Worm (Caenorhabditis elegans) whole organism, L4 larva: ENCODE measurements around the gene his-40.

ENCODE experiments used
- D1046.2 ChIP-seq: fragments of 200-800 bp; sonication (Bioruptor generic); IDR thresholded peaks from 2 replicates; pipeline ENCODE4 v1.3.6; 2022; ENCODE audit warnings: missing genetic modification characterization, missing compliant biosample characterization
- F10B5.3 ChIP-seq: sonication (generic microtip); optimal IDR thresholded peaks from 2 replicates; lab custom pipeline; 2016; ENCODE audit warnings: mild to moderate bottlenecking, missing genetic modification characterization, missing compliant biosample characterization
- F26F4.8 ChIP-seq: fragments of 200-800 bp; sonication (Bioruptor generic); conservative IDR thresholded peaks from 2 replicates; pipeline ENCODE4 v1.3.6; 2022; ENCODE audit warnings: missing genetic modification characterization, missing compliant biosample characterization
- R02D3.7 ChIP-seq: fragments of 150-350 bp; sonication (generic microtip); optimal IDR thresholded peaks from 3 replicates; lab custom pipeline; 2014; ENCODE audit warnings: missing biosample characterization, missing genetic modification characterization
- aly-2 ChIP-seq: sonication (generic microtip); optimal IDR thresholded peaks from 2 replicates; lab custom pipeline; 2018; ENCODE audit warnings: missing biosample characterization, missing genetic modification characterization
- ama-1 ChIP-seq: fragments of 150-350 bp; optimal IDR thresholded peaks from 2 replicates; lab custom pipeline; 2014; ENCODE audit warnings: inconsistent platforms, mixed read lengths
- attf-4 ChIP-seq: sonication (generic microtip); optimal IDR thresholded peaks from 3 replicates; lab custom pipeline; 2017; ENCODE audit warnings: missing biosample characterization, missing genetic modification characterization
- ceh-20 ChIP-seq: fragments of 200-800 bp; sonication (Bioruptor generic); IDR thresholded peaks from 2 replicates; pipeline ENCODE4 v1.3.6; 2022; ENCODE audit warnings: missing genetic modification reagents, missing genetic modification characterization, missing compliant biosample characterization
- ceh-44 ChIP-seq: fragments of 200-800 bp; sonication (Bioruptor generic); IDR thresholded peaks from 2 replicates; pipeline ENCODE4 v1.3.6; 2022; ENCODE audit warnings: missing genetic modification reagents, missing genetic modification characterization, missing compliant biosample characterization
- ceh-82 ChIP-seq: sonication (generic microtip); optimal IDR thresholded peaks from 2 replicates; lab custom pipeline; 2017; ENCODE audit warnings: missing biosample characterization, missing genetic modification characterization
- ces-1 ChIP-seq: fragments of 150-350 bp; sonication (generic microtip); optimal IDR thresholded peaks from 4 replicates; lab custom pipeline; 2014; ENCODE audit warnings: missing biosample characterization, missing genetic modification reagents, missing genetic modification characterization
- cey-2 ChIP-seq: sonication (generic microtip); optimal IDR thresholded peaks from 3 replicates; lab custom pipeline; 2017; ENCODE audit warnings: missing genetic modification characterization, mild to moderate bottlenecking, missing compliant biosample characterization, antibody characterized with exemption, borderline replicate concordance; ENCODE audit not compliant: insufficient read depth
- ctbp-1 ChIP-seq: fragments of 200-800 bp; sonication (Bioruptor generic); IDR thresholded peaks from 2 replicates; pipeline ENCODE4 v1.3.6; 2022; ENCODE audit warnings: missing genetic modification reagents, missing genetic modification characterization, missing compliant biosample characterization
- daf-16 ChIP-seq, 3 experiments: sonication (generic microtip); optimal IDR thresholded peaks; 2 replicates each; lab custom pipeline; 2016 to 2017; ENCODE audit warnings: missing genetic modification characterization in 3 of 3, missing genetic modification reagents in 3 of 3, mild to moderate bottlenecking in 2 of 3, missing compliant biosample characterization in 2 of 3, missing biosample characterization in 1 of 3, moderate library complexity in 1 of 3
- daf-8 ChIP-seq: fragments of 200-800 bp; sonication (Bioruptor generic); IDR thresholded peaks from 2 replicates; pipeline ENCODE4 v1.3.6; 2022; ENCODE audit warnings: missing genetic modification characterization, missing compliant biosample characterization
- dmd-6 ChIP-seq: fragments of 200-800 bp; sonication (Bioruptor generic); IDR thresholded peaks from 2 replicates; pipeline ENCODE4 v1.3.6; 2022; ENCODE audit warnings: missing genetic modification reagents, missing genetic modification characterization, missing compliant biosample characterization
- dmd-8 ChIP-seq: fragments of 200-800 bp; sonication (Bioruptor generic); IDR thresholded peaks from 2 replicates; pipeline ENCODE4 v1.3.6; 2022; ENCODE audit warnings: missing genetic modification characterization, missing compliant biosample characterization
- dmd-9 ChIP-seq: fragments of 200-800 bp; sonication (Bioruptor generic); IDR thresholded peaks from 2 replicates; pipeline ENCODE4 v1.3.6; 2022; ENCODE audit warnings: missing genetic modification reagents, missing genetic modification characterization, missing compliant biosample characterization
- dpl-1 ChIP-seq: fragments of 150-350 bp; optimal IDR thresholded peaks from 2 replicates; lab custom pipeline; 2014; ENCODE audit warnings: missing biosample characterization, missing genetic modification reagents, missing genetic modification characterization
- duxl-1 ChIP-seq: sonication (generic microtip); optimal IDR thresholded peaks from 2 replicates; lab custom pipeline; 2016; ENCODE audit warnings: mild to moderate bottlenecking, missing genetic modification characterization, moderate library complexity, missing compliant biosample characterization; ENCODE audit not compliant: poor library complexity
- fkh-10 ChIP-seq: fragments of 150-350 bp; optimal IDR thresholded peaks from 2 replicates; lab custom pipeline; 2014; ENCODE audit warnings: missing biosample characterization, missing genetic modification reagents, missing genetic modification characterization
- gei-8 ChIP-seq: fragments of 200-800 bp; sonication (Bioruptor generic); optimal IDR thresholded peaks from 2 replicates; lab custom pipeline; 2018; ENCODE audit warnings: mild to moderate bottlenecking, missing genetic modification characterization, missing compliant biosample characterization
- hif-1 ChIP-seq, 2 experiments: sonication (generic microtip); optimal IDR thresholded peaks; 2 replicates each; lab custom pipeline; 2016 to 2017; ENCODE audit warnings: missing compliant biosample characterization in 2 of 2, missing genetic modification characterization in 2 of 2, missing genetic modification reagents in 2 of 2, missing genotype in 2 of 2, mild to moderate bottlenecking in 1 of 2
- hlh-11 ChIP-seq: fragments of 200-800 bp; sonication (Bioruptor generic); optimal IDR thresholded peaks from 2 replicates; lab custom pipeline; 2018; ENCODE audit warnings: mild to moderate bottlenecking, missing genetic modification characterization, missing compliant biosample characterization
- hmg-1.1 ChIP-seq: fragments of 200-800 bp; sonication (Bioruptor generic); IDR thresholded peaks from 2 replicates; pipeline ENCODE4 v1.3.6; 2022; ENCODE audit warnings: missing genetic modification reagents, missing genetic modification characterization, missing compliant biosample characterization
- jun-1 ChIP-seq: fragments of 150-350 bp; optimal IDR thresholded peaks from 2 replicates; lab custom pipeline; 2014; ENCODE audit warnings: missing biosample characterization, missing genetic modification reagents, missing genetic modification characterization
- lim-7 ChIP-seq: fragments of 200-800 bp; sonication (Bioruptor generic); IDR thresholded peaks from 2 replicates; pipeline ENCODE4 v1.3.6; 2022; ENCODE audit warnings: missing genetic modification characterization, missing compliant biosample characterization
- lsy-2 ChIP-seq, 2 experiments: fragments of 150-350 bp in 1 of 2; sonication (generic microtip) in 1 of 2; optimal IDR thresholded peaks; 2 replicates each; lab custom pipeline; 2014 to 2017; ENCODE audit warnings: missing biosample characterization in 2 of 2, missing genetic modification characterization in 2 of 2
- madf-5 ChIP-seq, 2 experiments: fragments of 200-800 bp; sonication (Bioruptor generic); IDR thresholded peaks; 2 replicates each; pipeline ENCODE4 v1.3.6; 2022; ENCODE audit warnings: missing compliant biosample characterization in 2 of 2, missing genetic modification characterization in 2 of 2
- mdt-29 ChIP-seq: fragments of 200-800 bp; sonication (Bioruptor generic); IDR thresholded peaks from 2 replicates; pipeline ENCODE4 v1.3.6; 2022; ENCODE audit warnings: missing genetic modification reagents, missing genetic modification characterization, missing compliant biosample characterization
- mes-2 ChIP-seq: sonication (generic microtip); optimal IDR thresholded peaks from 2 replicates; lab custom pipeline; 2016; ENCODE audit warnings: missing genotype, mild to moderate bottlenecking, missing genetic modification characterization, missing compliant biosample characterization; ENCODE audit not compliant: poor library complexity, severe bottlenecking
- mxl-3 ChIP-seq: fragments of 200-800 bp; sonication (Bioruptor generic); optimal IDR thresholded peaks from 2 replicates; lab custom pipeline; 2018; ENCODE audit warnings: mild to moderate bottlenecking, missing genetic modification characterization, missing compliant biosample characterization
- nhr-102 ChIP-seq: sonication (generic microtip); optimal IDR thresholded peaks from 2 replicates; lab custom pipeline; 2016; ENCODE audit warnings: mild to moderate bottlenecking, missing genetic modification characterization, moderate library complexity, missing compliant biosample characterization
- nhr-25 ChIP-seq: sonication (generic microtip); optimal IDR thresholded peaks from 2 replicates; lab custom pipeline; 2017; ENCODE audit warnings: missing genetic modification characterization, mild to moderate bottlenecking, missing compliant biosample characterization, antibody characterized with exemption, moderate library complexity, borderline replicate concordance; ENCODE audit not compliant: insufficient read depth
- nhr-41 ChIP-seq: fragments of 200-800 bp; sonication (Bioruptor generic); IDR thresholded peaks from 2 replicates; pipeline ENCODE4 v1.3.6; 2022; ENCODE audit warnings: missing genetic modification reagents, missing genetic modification characterization, missing compliant biosample characterization
- nhr-42 ChIP-seq: fragments of 200-800 bp; sonication (Bioruptor generic); IDR thresholded peaks from 2 replicates; pipeline ENCODE4 v1.3.6; 2022; ENCODE audit warnings: missing genetic modification characterization, missing compliant biosample characterization
- nhr-76 ChIP-seq: fragments of 150-350 bp; optimal IDR thresholded peaks from 2 replicates; lab custom pipeline; 2014; ENCODE audit warnings: missing biosample characterization, missing genetic modification characterization
- pha-4 ChIP-seq, 2 experiments: fragments of 150-350 bp in 1 of 2; fragments of 200-800 bp in 1 of 2; sonication (Bioruptor generic) in 1 of 2; IDR thresholded peaks in 1 of 2; optimal IDR thresholded peaks in 1 of 2; 2 replicates each; pipeline versions ENCODE4 v1.3.6 to Lab custom; 2014 to 2022; ENCODE audit warnings: missing genetic modification characterization in 2 of 2, missing genetic modification reagents in 2 of 2, missing biosample characterization in 1 of 2, missing compliant biosample characterization in 1 of 2
- rbr-2 ChIP-seq: sonication (generic microtip); optimal IDR thresholded peaks from 2 replicates; lab custom pipeline; 2016; ENCODE audit warnings: missing genotype, missing genetic modification characterization, missing compliant biosample characterization
- saeg-2 ChIP-seq: fragments of 200-800 bp; sonication (Bioruptor generic); IDR thresholded peaks from 2 replicates; pipeline ENCODE4 v1.3.6; 2022; ENCODE audit warnings: missing genetic modification reagents, missing genetic modification characterization, missing compliant biosample characterization
- set-16 ChIP-seq: fragments of 200-800 bp; sonication (Bioruptor generic); IDR thresholded peaks from 2 replicates; pipeline ENCODE4 v1.3.6; 2022; ENCODE audit warnings: missing genetic modification reagents, missing genetic modification characterization, missing compliant biosample characterization
- tag-97 ChIP-seq: fragments of 200-800 bp; sonication (Bioruptor generic); IDR thresholded peaks from 2 replicates; pipeline ENCODE4 v1.3.6; 2022; ENCODE audit warnings: missing genetic modification characterization, missing compliant biosample characterization
- unc-130 ChIP-seq: sonication (generic microtip); optimal IDR thresholded peaks from 2 replicates; lab custom pipeline; 2016; ENCODE audit warnings: missing genetic modification reagents, missing genetic modification characterization, missing compliant biosample characterization
- unc-39 ChIP-seq: sonication (generic microtip); optimal IDR thresholded peaks from 2 replicates; lab custom pipeline; 2017; ENCODE audit warnings: missing biosample characterization, missing genetic modification characterization
- zag-1 ChIP-seq: fragments of 150-350 bp; optimal IDR thresholded peaks from 2 replicates; lab custom pipeline; 2014; ENCODE audit warnings: missing biosample characterization, missing genetic modification characterization
- zfp-3 ChIP-seq: fragments of 200-800 bp; sonication (Bioruptor generic); conservative IDR thresholded peaks from 2 replicates; pipeline ENCODE4 v1.3.6; 2022; ENCODE audit warnings: missing genetic modification reagents, missing genetic modification characterization, missing compliant biosample characterization
- zip-2 ChIP-seq: fragments of 150-350 bp; optimal IDR thresholded peaks from 2 replicates; lab custom pipeline; 2014; ENCODE audit warnings: missing biosample characterization, missing genetic modification characterization
- ztf-11 ChIP-seq: fragments of 150-350 bp; optimal IDR thresholded peaks from 2 replicates; lab custom pipeline; 2014; ENCODE audit warnings: missing biosample characterization, missing genetic modification characterization

The his-40 gene

ce11 chrX:7318639-7319038, 8.7 kb downstream of the his-40 start, which contains the start of gene spp-4:
Gene spp-4, minus strand, starts transcription at chrX:7318756.
- TF ChIP-seq saeg-2 (GFP tag; lab: Robert Waterston, UW): no peak
- TF ChIP-seq ama-1 (lab: Kevin White, UChicago): no peak
- no peak for TF ChIP-seq lsy-2 (tag; optimal IDR thresholded peaks at IDR 0.05; lab: Kevin White, UChicago)
- no peak for TF ChIP-seq F10B5.3 (tag; lab: Kevin White, UChicago)
- peak; percentile 3 for TF ChIP-seq hlh-11
- TF ChIP-seq mxl-3: no peak
- TF ChIP-seq ceh-82: no peak
- TF ChIP-seq rbr-2 (tag; lab: Kevin White, UChicago): no peak
- no peak for TF ChIP-seq daf-16 (GFP tag; optimal IDR thresholded peaks at IDR 0.05; lab: Kevin White, UChicago)
- TF ChIP-seq daf-16 (tag; optimal IDR thresholded peaks at IDR 0.05; lab: Kevin White, UChicago): peak; percentile 78
- no peak for TF ChIP-seq tag-97
- TF ChIP-seq ztf-11 (tag; lab: Kevin White, UChicago): no peak
- TF ChIP-seq ceh-44: no peak
- no peak for TF ChIP-seq zip-2 (tag; lab: Kevin White, UChicago)
- peak; percentile 62 for TF ChIP-seq dmd-6 (GFP tag; lab: Robert Waterston, UW)
- TF ChIP-seq, all 104 proteins: peak for 3

- no peak for TF ChIP-seq D1046.2 (GFP tag; lab: Robert Waterston, UW)
- no peak for TF ChIP-seq nhr-25
- TF ChIP-seq attf-4 (tag; lab: Kevin White, UChicago): no peak
- TF ChIP-seq pha-4 (GFP tag; IDR thresholded peaks at IDR 0.05; lab: Robert Waterston, UW): no peak
- no peak for TF ChIP-seq pha-4 (tag; optimal IDR thresholded peaks at IDR 0.05; lab: Kevin White, UChicago)
- TF ChIP-seq zfp-3 (GFP tag; lab: Robert Waterston, UW): no peak
- TF ChIP-seq nhr-102 (tag; lab: Kevin White, UChicago): peak; percentile 39
- TF ChIP-seq mes-2 (tag; lab: Kevin White, UChicago): peak; percentile 32
- no peak for TF ChIP-seq aly-2 (tag; lab: Kevin White, UChicago)
- TF ChIP-seq dpl-1 (GFP tag; lab: Kevin White, UChicago): no peak
- no peak for TF ChIP-seq set-16 (GFP tag; lab: Robert Waterston, UW)
- TF ChIP-seq hmg-1.1 (GFP tag; lab: Robert Waterston, UW): no peak
- TF ChIP-seq zag-1 (tag; lab: Kevin White, UChicago): no peak
- no peak for TF ChIP-seq gei-8 (GFP tag; lab: Kevin White, UChicago)
- no peak for TF ChIP-seq lim-7 (GFP tag; lab: Robert Waterston, UW)
- no peak for TF ChIP-seq ctbp-1
- no peak for TF ChIP-seq mdt-29 (GFP tag; lab: Robert Waterston, UW)
- no peak for TF ChIP-seq zip-2 (tag; lab: Kevin White, UChicago)
- no peak for TF ChIP-seq F10B5.3 (tag; lab: Kevin White, UChicago)
- peak; percentile 77 for TF ChIP-seq mxl-3
- no peak for TF ChIP-seq unc-130
- TF ChIP-seq duxl-1 (tag; lab: Kevin White, UChicago): no peak
- no peak for TF ChIP-seq cey-2
- no peak for TF ChIP-seq fkh-10 (GFP tag; lab: Kevin White, UChicago)
- no peak for TF ChIP-seq nhr-76 (tag; lab: Kevin White, UChicago)
- TF ChIP-seq jun-1 (tag; lab: Kevin White, UChicago): no peak
- no peak for TF ChIP-seq dmd-9 (GFP tag; lab: Robert Waterston, UW)
- TF ChIP-seq daf-8 (GFP tag; lab: Robert Waterston, UW): no peak
- TF ChIP-seq nhr-42 (GFP tag; lab: Robert Waterston, UW): no peak
- TF ChIP-seq hif-1 (tag; optimal IDR thresholded peaks at IDR 0.05; lab: Kevin White, UChicago): no peak
- TF ChIP-seq madf-5 (GFP tag; IDR thresholded peaks at IDR 0.05; lab: Robert Waterston, UW): no peak
- TF ChIP-seq F26F4.8: no peak
- TF ChIP-seq unc-39 (tag; lab: Kevin White, UChicago): no peak
- TF ChIP-seq nhr-41 (GFP tag; lab: Robert Waterston, UW): no peak
- no peak for TF ChIP-seq dmd-8 (GFP tag; lab: Robert Waterston, UW)
- TF ChIP-seq tag-97: no peak
- TF ChIP-seq ceh-20: no peak
- no peak for TF ChIP-seq ces-1
- TF ChIP-seq R02D3.7: no peak
Measured at ce11 chrX:7320115-7320711, 10.3 kb downstream of the his-40 start, which contains the start of gene spp-5. Gene spp-5, minus strand, starts transcription at chrX:7320354.
